Fruit fly (Drosophila melanogaster): Measurements from ENCODE around the gene BigH1.

dm6 chr3R:14650367-14650766, 12.9 kb upstream of the BigH1 start:
- TF ChIP-seq CG8478 (optimal IDR thresholded peaks at IDR 0.05) = no peak
- no peak for TF ChIP-seq CTCF (optimal IDR thresholded peaks at IDR 0.05)

Data from S2 (cell line).